Fruit fly (Drosophila melanogaster): ENCODE data around the gene CG3982.

Gene CG3982

DNA sequence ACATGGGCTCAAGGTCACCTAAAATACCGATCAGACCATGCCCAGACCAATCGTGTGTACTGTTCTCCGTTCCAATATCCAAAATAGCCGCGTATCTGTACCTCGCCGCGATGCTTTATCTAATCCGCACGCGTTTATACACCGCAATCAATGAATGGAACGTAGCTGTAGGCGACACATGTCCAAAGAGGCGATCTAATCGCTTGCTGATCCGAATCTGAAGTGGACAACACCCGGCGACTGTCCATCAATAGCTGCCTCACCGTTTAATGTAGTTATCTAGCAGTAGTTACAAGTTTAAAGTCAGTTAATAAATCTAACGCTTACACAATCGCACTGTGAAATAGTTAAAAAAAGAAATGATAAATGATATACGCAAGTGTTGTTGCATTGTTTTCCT is 35.2 kb upstream of the CG3982 start:
- TF ChIP-seq CG6854 (GFP tag; optimal IDR thresholded peaks at IDR 0.05) (no peak), CG3065 (GFP tag; optimal IDR thresholded peaks at IDR 0.05) (no peak), ac (GFP tag; optimal IDR thresholded peaks at IDR 0.05) (no peak), zf30C (GFP tag; optimal IDR thresholded peaks at IDR 0.05) (no peak), TFAM (GFP tag; optimal IDR thresholded peaks at IDR 0.05) (no peak), her (GFP tag; optimal IDR thresholded peaks at IDR 0.05) (no peak), vvl (GFP tag; IDR thresholded peaks at IDR 0.05) (no peak), schlank (tag; optimal IDR thresholded peaks at IDR 0.05) (no peak), gro (GFP tag; optimal IDR thresholded peaks at IDR 0.05) (peak; percentile 5), nau (GFP tag; optimal IDR thresholded peaks at IDR 0.05) (no peak), Sox100B (GFP tag; optimal IDR thresholded peaks at IDR 0.05) (no peak), CG13287 (GFP tag; IDR thresholded peaks at IDR 0.05; ENCODE audit: partially characterized antibody) (no peak), CG31224 (GFP tag; IDR thresholded peaks at IDR 0.05) (no peak), Dek (tag; optimal IDR thresholded peaks at IDR 0.05) (no peak), fd3F (GFP tag; optimal IDR thresholded peaks at IDR 0.05) (no peak), onecut (GFP tag; IDR thresholded peaks at IDR 0.05) (no peak), sug (tag; optimal IDR thresholded peaks at IDR 0.05) (peak; percentile 77), Spps (tag; optimal IDR thresholded peaks at IDR 0.05) (no peak), CG15514 (GFP tag; optimal IDR thresholded peaks at IDR 0.05) (no peak), CG16863 (GFP tag; optimal IDR thresholded peaks at IDR 0.05) (no peak), Pdp1 (GFP tag; optimal IDR thresholded peaks at IDR 0.05) (peak in 1 of 2 experiments; percentile 28), CG6813 (GFP tag; optimal IDR thresholded peaks at IDR 0.05) (no peak), az2 (GFP tag; optimal IDR thresholded peaks at IDR 0.05) (no peak), shn (GFP tag; optimal IDR thresholded peaks at IDR 0.05) (no peak), CG43689 (GFP tag; IDR thresholded peaks at IDR 0.05) (no peak), CG7745 (tag; optimal IDR thresholded peaks at IDR 0.05) (no peak), BEAF-32 (GFP tag; optimal IDR thresholded peaks at IDR 0.05) (no peak), gce (GFP tag; IDR thresholded peaks at IDR 0.05) (no peak), CG18599 (GFP tag; optimal IDR thresholded peaks at IDR 0.05) (no peak), zfh2 (GFP tag; optimal IDR thresholded peaks at IDR 0.05) (no peak), YL-1 (GFP tag; optimal IDR thresholded peaks at IDR 0.05) (no peak), slbo (GFP tag; IDR thresholded peaks at IDR 0.05) (no peak), Stat92E (GFP tag; optimal IDR thresholded peaks at IDR 0.05) (no peak), CG31441 (GFP tag; IDR thresholded peaks at IDR 0.05) (no peak), CG10267 (tag; optimal IDR thresholded peaks at IDR 0.05) (no peak), CG16815 (GFP tag; optimal IDR thresholded peaks at IDR 0.05) (no peak), CG14860 (GFP tag; IDR thresholded peaks at IDR 0.05; ENCODE audit: partially characterized antibody) (no peak), danr (GFP tag; IDR thresholded peaks at IDR 0.05) (no peak), CG7372 (GFP tag; IDR thresholded peaks at IDR 0.05) (no peak), CG15073 (GFP tag; optimal IDR thresholded peaks at IDR 0.05) (no peak), gcm (GFP tag; optimal IDR thresholded peaks at IDR 0.05) (no peak), CG10979 (tag; optimal IDR thresholded peaks at IDR 0.05) (no peak), cwo (GFP tag; optimal IDR thresholded peaks at IDR 0.05) (peak; percentile 63), sens-2 (GFP tag; IDR thresholded peaks at IDR 0.05) (no peak), da (GFP tag; optimal IDR thresholded peaks at IDR 0.05) (no peak), bab2 (GFP tag; optimal IDR thresholded peaks at IDR 0.05) (no peak), CG4820 (GFP tag; optimal IDR thresholded peaks at IDR 0.05) (no peak), hbn (GFP tag; IDR thresholded peaks at IDR 0.05; ENCODE audit: partially characterized antibody) (no peak), CG2129 (GFP tag; IDR thresholded peaks at IDR 0.05; ENCODE audit: partially characterized antibody) (no peak), bbx (GFP tag; IDR thresholded peaks at IDR 0.05; ENCODE audit: partially characterized antibody) (0 out of 2 replicates have a peak, but pooled peaks have one; percentile 31)

Measured in whole organism, embryonic.